Fruit fly (Drosophila melanogaster): ENCODE results near the gene SmydA-3.
A peak's percentile ranks its signal among the peaks of the same experiment; 100 is the strongest.

Gene SmydA-3

dm6 chr2L:10850320-10850990 lies 514 bp downstream of the SmydA-3 start, which contains the start of gene porin:
Gene porin, minus strand, starts transcription at chr2L:10850848.
- TF ChIP-seq EcR (GFP tag; optimal IDR thresholded peaks at IDR 0.05) (peak; percentile 95), CG12605 (GFP tag; IDR thresholded peaks at IDR 0.05) (no peak), Ets98B (GFP tag; IDR thresholded peaks at IDR 0.05) (0 out of 2 replicates have a peak, but pooled peaks have one; percentile 11)

- TF ChIP-seq rn (GFP tag; IDR thresholded peaks at IDR 0.05) (no peak), CG4496 (GFP tag; IDR thresholded peaks at IDR 0.05) (peak; percentile 17; the same call in 1 of the 3 replicates), CG32121 (GFP tag; IDR thresholded peaks at IDR 0.05) (peak; percentile 45; the same call in 1 of the 2 replicates)
Observed at dm6 chr2L:10851336-10851862, 1.5 kb downstream of the SmydA-3 start.

dm6 chr2L:10856328-10856942 lies 6.5 kb downstream of the SmydA-3 start, which contains the start of gene Dnz1:
Gene Dnz1, minus strand, starts transcription at chr2L:10856644.
- TF ChIP-seq CG13204 (GFP tag; optimal IDR thresholded peaks at IDR 0.05) (no peak), CG34367 (tag; optimal IDR thresholded peaks at IDR 0.05) (no peak), CG8159 (tag; optimal IDR thresholded peaks at IDR 0.05) (peak; percentile 58), CG15710 (tag; optimal IDR thresholded peaks at IDR 0.05) (peak; percentile 7), Snoo (tag; optimal IDR thresholded peaks at IDR 0.05) (peak; percentile 8), Pif1B (GFP tag; optimal IDR thresholded peaks at IDR 0.05) (no peak), gl (tag; optimal IDR thresholded peaks at IDR 0.05) (no peak), CG8301 (tag; optimal IDR thresholded peaks at IDR 0.05) (peak; percentile 16), CG32121 (GFP tag; IDR thresholded peaks at IDR 0.05) (peak; percentile 44), Pif1A (GFP tag; optimal IDR thresholded peaks at IDR 0.05) (no peak), CG10348 (GFP tag; IDR thresholded peaks at IDR 0.05) (no peak), D1 (tag; optimal IDR thresholded peaks at IDR 0.05) (no peak), CG14655 (GFP tag; optimal IDR thresholded peaks at IDR 0.05) (no peak), CG4496 (GFP tag; IDR thresholded peaks at IDR 0.05) (no peak), Ets98B (GFP tag; IDR thresholded peaks at IDR 0.05) (0 out of 2 replicates have a peak, but pooled peaks have one; percentile 5), EcR (GFP tag; optimal IDR thresholded peaks at IDR 0.05) (no peak), CG9948 (tag; optimal IDR thresholded peaks at IDR 0.05) (peak; percentile 30), rn (GFP tag; IDR thresholded peaks at IDR 0.05) (no peak), CG12605 (GFP tag; IDR thresholded peaks at IDR 0.05) (no peak), CG17806 (tag; optimal IDR thresholded peaks at IDR 0.05) (peak; percentile 15), fd96Ca (GFP tag; IDR thresholded peaks at IDR 0.05) (no peak)

- TF ChIP-seq CG8301 (tag; optimal IDR thresholded peaks at IDR 0.05), result peak; percentile 16
- peak; percentile 63 for TF ChIP-seq CG15710 (tag; optimal IDR thresholded peaks at IDR 0.05)
- 0 out of 3 replicates have a peak, but pooled peaks have one; percentile 21 for TF ChIP-seq CG4496 (GFP tag; IDR thresholded peaks at IDR 0.05)
- TF ChIP-seq EcR (GFP tag; optimal IDR thresholded peaks at IDR 0.05), result peak; percentile 71
- TF ChIP-seq CG14655 (GFP tag; optimal IDR thresholded peaks at IDR 0.05), result no peak
- TF ChIP-seq CG10348 (GFP tag; IDR thresholded peaks at IDR 0.05), result no peak
- no peak for TF ChIP-seq fd96Ca (GFP tag; IDR thresholded peaks at IDR 0.05)
- TF ChIP-seq Pif1A (GFP tag; optimal IDR thresholded peaks at IDR 0.05), result no peak
- TF ChIP-seq CG13204 (GFP tag; optimal IDR thresholded peaks at IDR 0.05), result no peak
- no peak for TF ChIP-seq rn (GFP tag; IDR thresholded peaks at IDR 0.05)
- TF ChIP-seq Snoo (tag; optimal IDR thresholded peaks at IDR 0.05), result peak; percentile 5
- TF ChIP-seq Ets98B (GFP tag; IDR thresholded peaks at IDR 0.05), result peak; percentile 29
- TF ChIP-seq CG9948 (tag; optimal IDR thresholded peaks at IDR 0.05), result peak; percentile 45
- peak; percentile 22 for TF ChIP-seq CG34367 (tag; optimal IDR thresholded peaks at IDR 0.05)
- TF ChIP-seq CG17806 (tag; optimal IDR thresholded peaks at IDR 0.05), result peak; percentile 37
- TF ChIP-seq D1 (tag; optimal IDR thresholded peaks at IDR 0.05), result no peak
- TF ChIP-seq CG32121 (GFP tag; IDR thresholded peaks at IDR 0.05), result peak; percentile 48; the same call in 1 of the 2 replicates
- TF ChIP-seq CG12605 (GFP tag; IDR thresholded peaks at IDR 0.05), result 0 out of 2 replicates have a peak, but pooled peaks have one; percentile 17
- peak; percentile 55 for TF ChIP-seq CG8159 (tag; optimal IDR thresholded peaks at IDR 0.05)
- TF ChIP-seq gl (tag; optimal IDR thresholded peaks at IDR 0.05), result no peak
- no peak for TF ChIP-seq Pif1B (GFP tag; optimal IDR thresholded peaks at IDR 0.05)
Observed at dm6 chr2L:10858064-10859047, 8.4 kb downstream of the SmydA-3 start, which contains the start of the genes aurB and Stam. Gene aurB, minus strand, starts transcription at chr2L:10858094. Gene Stam, plus strand, starts transcription at chr2L:10858536.

dm6 chr2L:10869867-10870266 lies 19.9 kb downstream of the SmydA-3 start, which contains the start of gene CG12517:
Gene CG12517, plus strand, starts transcription at chr2L:10870167.
- no peak for TF ChIP-seq fd96Ca (GFP tag; IDR thresholded peaks at IDR 0.05)
- no peak for TF ChIP-seq CG8301 (tag; optimal IDR thresholded peaks at IDR 0.05)
- no peak for TF ChIP-seq CG10348 (GFP tag; IDR thresholded peaks at IDR 0.05)
- TF ChIP-seq CG17806 (tag; optimal IDR thresholded peaks at IDR 0.05), result no peak
- no peak for TF ChIP-seq CG15710 (tag; optimal IDR thresholded peaks at IDR 0.05)
- no peak for TF ChIP-seq rn (GFP tag; IDR thresholded peaks at IDR 0.05)
- no peak for TF ChIP-seq Pif1A (GFP tag; optimal IDR thresholded peaks at IDR 0.05)
- no peak for TF ChIP-seq CG4496 (GFP tag; IDR thresholded peaks at IDR 0.05)
- no peak for TF ChIP-seq CG14655 (GFP tag; optimal IDR thresholded peaks at IDR 0.05)
- TF ChIP-seq CG12605 (GFP tag; IDR thresholded peaks at IDR 0.05), result no peak
- TF ChIP-seq Pif1B (GFP tag; optimal IDR thresholded peaks at IDR 0.05), result no peak

Data from whole organism, pupa.